Worm (Caenorhabditis elegans): ENCODE data around the gene stip-1.

ce11 chrII:10390854-10391253 lies 41.0 kb upstream of the stip-1 start, which contains the start of the genes T09F3.2 and T09F3.7:
- TF ChIP-seq him-1 (tag; optimal IDR thresholded peaks at IDR 0.05) (no peak), dao-5 (tag; optimal IDR thresholded peaks at IDR 0.05) (no peak)
